Worm (Caenorhabditis elegans) whole organism, midembryonic: Measurements from ENCODE around the gene gur-5.

Experiments used
- cog-1 ChIP-seq: sonication (generic microtip); optimal IDR thresholded peaks from 2 replicates; lab custom pipeline; 2016; ENCODE audit warnings: missing genetic modification characterization, missing compliant biosample characterization
- flt-1 ChIP-seq: fragments of 200-800 bp; sonication (Bioruptor generic); IDR thresholded peaks from 2 replicates; pipeline ENCODE4 v1.3.6; 2022; ENCODE audit warnings: missing genetic modification characterization, missing compliant biosample characterization
- klf-2 ChIP-seq: fragments of 200-800 bp; sonication (Bioruptor generic); conservative IDR thresholded peaks from 2 replicates; pipeline ENCODE4 v1.3.6; 2022; ENCODE audit warnings: missing genetic modification reagents, missing genetic modification characterization, missing compliant biosample characterization
- med-1 ChIP-seq: sonication (generic microtip); optimal IDR thresholded peaks from 2 replicates; lab custom pipeline; 2017; ENCODE audit warnings: missing genetic modification characterization, mild to moderate bottlenecking, missing compliant biosample characterization, antibody characterized with exemption, missing genetic modification reagents; ENCODE audit not compliant: insufficient read depth
- ref-1 ChIP-seq: fragments of 200-800 bp; sonication (Bioruptor generic); conservative IDR thresholded peaks from 2 replicates; pipeline ENCODE4 v1.3.6; 2022; ENCODE audit warnings: missing genetic modification reagents, missing genetic modification characterization, missing compliant biosample characterization
- tab-1 ChIP-seq: fragments of 200-800 bp; sonication (Bioruptor generic); IDR thresholded peaks from 2 replicates; pipeline ENCODE4 v1.3.6; 2022; ENCODE audit warnings: missing genetic modification characterization, missing compliant biosample characterization
- ztf-23 ChIP-seq: fragments of 200-800 bp; sonication (Bioruptor generic); IDR thresholded peaks from 2 replicates; pipeline ENCODE4 v1.3.6; 2022; ENCODE audit warnings: missing genetic modification reagents, missing genetic modification characterization, missing compliant biosample characterization
- ztf-29 ChIP-seq: fragments of 200-800 bp; sonication (Bioruptor generic); IDR thresholded peaks from 2 replicates; pipeline ENCODE4 v1.3.6; 2022; ENCODE audit warnings: missing genetic modification reagents, missing genetic modification characterization, missing compliant biosample characterization

- TF ChIP-seq klf-2 (GFP tag; lab: Robert Waterston, UW) = no peak
- no peak for TF ChIP-seq flt-1 (GFP tag; lab: Robert Waterston, UW)
- TF ChIP-seq tab-1 (GFP tag; lab: Robert Waterston, UW) = no peak
- no peak for TF ChIP-seq ztf-23 (GFP tag; lab: Robert Waterston, UW)
- no peak for TF ChIP-seq med-1 (GFP tag; lab: Kevin White, UChicago)
- no peak for TF ChIP-seq cog-1 (tag; lab: Kevin White, UChicago)
- TF ChIP-seq ztf-29 (GFP tag; lab: Robert Waterston, UW) = no peak
- no peak for TF ChIP-seq ref-1 (GFP tag; lab: Robert Waterston, UW)
Observed at ce11 chrII:5241560-5241959, 43.6 kb upstream of the gur-5 start, which contains the start of gene T16D1.1.
